Fruit fly (Drosophila melanogaster) whole organism, embryonic: ENCODE data around the gene CG1764.
A peak's percentile ranks its signal among the peaks of the same experiment; 100 is the strongest.

Source experiments
- Abd-B ChIP-seq: fragments of 200-800 bp; sonication (Bioruptor generic); optimal IDR thresholded peaks from 2 replicates; lab custom pipeline; 2018; ENCODE audit warnings: missing biosample characterization, mild to moderate bottlenecking, missing genetic modification characterization, moderate library complexity
- CG10565 ChIP-seq: fragments of 200-800 bp; sonication (Bioruptor generic); optimal IDR thresholded peaks from 3 replicates; lab custom pipeline; 2016; ENCODE audit warnings: missing biosample characterization, mild to moderate bottlenecking, missing genetic modification characterization
- CG10979 ChIP-seq: fragments of 200-800 bp; sonication (Bioruptor generic); optimal IDR thresholded peaks from 2 replicates; lab custom pipeline; 2018; ENCODE audit warnings: missing biosample characterization, mild to moderate bottlenecking, missing genetic modification characterization, moderate library complexity
- CG12104 ChIP-seq: fragments of 200-800 bp; sonication (Bioruptor generic); optimal IDR thresholded peaks from 3 replicates; lab custom pipeline; 2016; ENCODE audit warnings: missing biosample characterization, missing genetic modification characterization
- CG12391 ChIP-seq: fragments of 200-800 bp; sonication (Bioruptor generic); optimal IDR thresholded peaks from 3 replicates; lab custom pipeline; 2018; ENCODE audit warnings: missing biosample characterization, mild to moderate bottlenecking, missing genetic modification characterization, moderate library complexity
- CG12942 ChIP-seq: fragments of 200-800 bp; sonication (Bioruptor generic); optimal IDR thresholded peaks from 3 replicates; lab custom pipeline; 2016; ENCODE audit warnings: missing biosample characterization, missing genetic modification characterization
- CG13287 ChIP-seq: fragments of 200-800 bp; sonication (Bioruptor generic); IDR thresholded peaks from 2 replicates; pipeline ENCODE4 v1.3.6; 2022; ENCODE audit warnings: missing biosample characterization, missing genetic modification characterization; ENCODE audit not compliant: partially characterized antibody
- CG14441 ChIP-seq: fragments of 200-800 bp; sonication (Bioruptor generic); IDR thresholded peaks from 2 replicates; pipeline ENCODE4 v1.3.6; 2022; ENCODE audit warnings: missing biosample characterization, missing genetic modification characterization
- CG14965 ChIP-seq: fragments of 200-800 bp; sonication (Bioruptor generic); optimal IDR thresholded peaks from 2 replicates; lab custom pipeline; 2016; ENCODE audit warnings: missing biosample characterization, missing genetic modification characterization, borderline replicate concordance
- CG15073 ChIP-seq: fragments of 200-800 bp; sonication (Bioruptor generic); optimal IDR thresholded peaks from 2 replicates; lab custom pipeline; 2016; ENCODE audit warnings: missing biosample characterization, missing genetic modification characterization
- CG1529 ChIP-seq: fragments of 200-800 bp; sonication (Bioruptor generic); optimal IDR thresholded peaks from 3 replicates; lab custom pipeline; 2018; ENCODE audit warnings: missing biosample characterization, missing genetic modification characterization
- CG16863 ChIP-seq: fragments of 200-800 bp; sonication (Bioruptor generic); optimal IDR thresholded peaks from 3 replicates; lab custom pipeline; 2016; ENCODE audit warnings: missing biosample characterization, missing genetic modification characterization
- CG2875 ChIP-seq: fragments of 200-800 bp; sonication (Bioruptor generic); optimal IDR thresholded peaks from 2 replicates; lab custom pipeline; 2017; ENCODE audit warnings: missing biosample characterization, mild to moderate bottlenecking, missing genetic modification characterization, missing genetic modification reagents
- CG31224 ChIP-seq: fragments of 200-800 bp; sonication (Bioruptor generic); IDR thresholded peaks from 2 replicates; pipeline ENCODE4 v1.3.6; 2022; ENCODE audit warnings: missing biosample characterization, missing genetic modification characterization
- CG3838 ChIP-seq: fragments of 200-800 bp; sonication (Bioruptor generic); optimal IDR thresholded peaks from 3 replicates; lab custom pipeline; 2016; ENCODE audit warnings: missing biosample characterization, missing genetic modification characterization
- CG4282 ChIP-seq: fragments of 200-800 bp; sonication (Bioruptor generic); optimal IDR thresholded peaks from 2 replicates; lab custom pipeline; 2016; ENCODE audit warnings: missing biosample characterization, missing genetic modification characterization
- CG43689 ChIP-seq: fragments of 200-800 bp; sonication (Bioruptor generic); IDR thresholded peaks from 2 replicates; pipeline ENCODE4 v1.3.6; 2022; ENCODE audit warnings: missing biosample characterization, missing genetic modification characterization
- CG4617 ChIP-seq: fragments of 200-800 bp; sonication (Bioruptor generic); optimal IDR thresholded peaks from 3 replicates; lab custom pipeline; 2016; ENCODE audit warnings: missing biosample characterization, missing genetic modification characterization, borderline replicate concordance
- CG4730 ChIP-seq: fragments of 200-800 bp; sonication (Bioruptor generic); IDR thresholded peaks from 2 replicates; pipeline ENCODE4 v1.3.6; 2022; ENCODE audit warnings: missing biosample characterization, missing genetic modification characterization
- CG7357 ChIP-seq: fragments of 200-800 bp; sonication (Bioruptor generic); IDR thresholded peaks from 3 replicates; pipeline ENCODE4 v1.3.6; 2022; ENCODE audit warnings: missing biosample characterization, missing genetic modification characterization
- CG7963 ChIP-seq: fragments of 200-800 bp; sonication (Bioruptor generic); IDR thresholded peaks from 3 replicates; pipeline ENCODE4 v1.3.6; 2022; ENCODE audit warnings: missing biosample characterization, missing genetic modification characterization; ENCODE audit not compliant: partially characterized antibody
- CG8281 ChIP-seq: fragments of 200-800 bp; sonication (Bioruptor generic); optimal IDR thresholded peaks from 2 replicates; lab custom pipeline; 2018; ENCODE audit warnings: missing biosample characterization, mild to moderate bottlenecking, missing genetic modification characterization, moderate library complexity
- CG8478 ChIP-seq: fragments of >200 bp; optimal IDR thresholded peaks from 2 replicates; lab custom pipeline; 2018
- CG9215 ChIP-seq: fragments of 200-800 bp; sonication (Bioruptor generic); IDR thresholded peaks from 2 replicates; pipeline ENCODE4 v1.3.6; 2022; ENCODE audit warnings: missing biosample characterization, missing genetic modification characterization
- CG9727 ChIP-seq: fragments of 200-800 bp; sonication (Bioruptor generic); optimal IDR thresholded peaks from 3 replicates; lab custom pipeline; 2017; ENCODE audit warnings: missing biosample characterization, mild to moderate bottlenecking, missing genetic modification characterization
- CHES-1-like ChIP-seq: fragments of 200-800 bp; sonication (Bioruptor generic); optimal IDR thresholded peaks from 2 replicates; lab custom pipeline; 2016; ENCODE audit warnings: missing biosample characterization, missing genetic modification characterization
- Dbx ChIP-seq: fragments of 200-800 bp; sonication (Bioruptor generic); IDR thresholded peaks from 3 replicates; pipeline ENCODE4 v1.3.6; 2022; ENCODE audit warnings: missing biosample characterization, missing genetic modification characterization
- Dfd ChIP-seq, 2 experiments: fragments of >200 bp; optimal IDR thresholded peaks; 2 replicates each; lab custom pipeline; 2017; ENCODE audit warnings: missing biosample characterization in 2 of 2, missing genetic modification characterization in 2 of 2
- Dip3 ChIP-seq: fragments of 200-800 bp; sonication (Bioruptor generic); optimal IDR thresholded peaks from 3 replicates; lab custom pipeline; 2016; ENCODE audit warnings: missing biosample characterization, missing genetic modification characterization
- Fer3 ChIP-seq: fragments of 200-800 bp; sonication (Bioruptor generic); optimal IDR thresholded peaks from 2 replicates; lab custom pipeline; 2018; ENCODE audit warnings: missing biosample characterization, mild to moderate bottlenecking, missing genetic modification characterization, moderate library complexity
- Jarid2 ChIP-seq: fragments of 200-800 bp; sonication (Bioruptor generic); optimal IDR thresholded peaks from 3 replicates; lab custom pipeline; 2017; ENCODE audit warnings: mild to moderate bottlenecking, missing biosample characterization, missing genetic modification reagents, missing genetic modification characterization
- Mrtf ChIP-seq: fragments of 200-800 bp; sonication (Bioruptor generic); IDR thresholded peaks from 3 replicates; pipeline ENCODE4 v1.3.6; 2022; ENCODE audit warnings: missing biosample characterization, missing genetic modification characterization
- PHDP ChIP-seq: fragments of 200-800 bp; sonication (Bioruptor generic); optimal IDR thresholded peaks from 3 replicates; lab custom pipeline; 2018; ENCODE audit warnings: missing biosample characterization, mild to moderate bottlenecking, missing genetic modification characterization, moderate library complexity
- Pdp1 ChIP-seq, 2 experiments: fragments of 200-800 bp; sonication (Bioruptor generic); optimal IDR thresholded peaks; 3 replicates each; lab custom pipeline; 2016; ENCODE audit warnings: missing biosample characterization in 2 of 2, missing genetic modification characterization in 2 of 2, mild to moderate bottlenecking in 1 of 2, moderate library complexity in 1 of 2
- Vsx1 ChIP-seq: fragments of 200-800 bp; sonication (Bioruptor generic); optimal IDR thresholded peaks from 2 replicates; lab custom pipeline; 2017; ENCODE audit warnings: missing biosample characterization, mild to moderate bottlenecking, missing genetic modification characterization, missing genetic modification reagents
- YL-1 ChIP-seq: fragments of 200-800 bp; sonication (Bioruptor generic); optimal IDR thresholded peaks from 3 replicates; lab custom pipeline; 2017; ENCODE audit warnings: missing biosample characterization, mild to moderate bottlenecking, missing genetic modification characterization
- bab2 ChIP-seq: fragments of 200-800 bp; sonication (Bioruptor generic); optimal IDR thresholded peaks from 2 replicates; lab custom pipeline; 2016; ENCODE audit warnings: missing biosample characterization, missing genetic modification characterization
- cato ChIP-seq: fragments of 200-800 bp; sonication (Bioruptor generic); optimal IDR thresholded peaks from 2 replicates; lab custom pipeline; 2016; ENCODE audit warnings: missing biosample characterization, missing genetic modification characterization, borderline replicate concordance
- crc ChIP-seq: fragments of 200-800 bp; sonication (Bioruptor generic); optimal IDR thresholded peaks from 2 replicates; lab custom pipeline; 2016; ENCODE audit warnings: missing biosample characterization, missing genetic modification characterization
- dimm ChIP-seq: fragments of 200-800 bp; sonication (Bioruptor generic); IDR thresholded peaks from 2 replicates; pipeline ENCODE4 v1.3.6; 2022; ENCODE audit warnings: missing biosample characterization, missing genetic modification characterization
- en ChIP-seq: fragments of 200-800 bp; sonication (Bioruptor generic); optimal IDR thresholded peaks from 2 replicates; lab custom pipeline; 2016; ENCODE audit warnings: missing biosample characterization, missing genetic modification characterization
- exex ChIP-seq: fragments of 200-800 bp; sonication (Bioruptor generic); optimal IDR thresholded peaks from 4 replicates; lab custom pipeline; 2018; ENCODE audit warnings: missing biosample characterization, mild to moderate bottlenecking, missing genetic modification characterization, moderate library complexity
- fd64A ChIP-seq: fragments of 200-800 bp; sonication (Bioruptor generic); optimal IDR thresholded peaks from 3 replicates; lab custom pipeline; 2018; ENCODE audit warnings: missing biosample characterization, mild to moderate bottlenecking, missing genetic modification characterization
- gcm ChIP-seq: fragments of 200-800 bp; sonication (Bioruptor generic); optimal IDR thresholded peaks from 2 replicates; lab custom pipeline; 2019; ENCODE audit warnings: missing biosample characterization, mild to moderate bottlenecking, missing genetic modification characterization, moderate library complexity
- lola ChIP-seq, 3 experiments: fragments of >200 bp in 2 of 3; fragments of 200-800 bp in 1 of 3; sonication (Bioruptor generic) in 1 of 3; optimal IDR thresholded peaks; 2 replicates each; lab custom pipeline; 2017 to 2019; ENCODE audit warnings: missing biosample characterization in 3 of 3, missing genetic modification characterization in 3 of 3, mild to moderate bottlenecking in 1 of 3, moderate library complexity in 1 of 3
- nerfin-2 ChIP-seq: fragments of 200-800 bp; sonication (Bioruptor generic); IDR thresholded peaks from 2 replicates; pipeline ENCODE4 v1.3.6; 2022; ENCODE audit warnings: missing biosample characterization, missing genetic modification characterization; ENCODE audit not compliant: partially characterized antibody
- nom ChIP-seq: fragments of 200-800 bp; sonication (Bioruptor generic); optimal IDR thresholded peaks from 2 replicates; lab custom pipeline; 2017; ENCODE audit warnings: missing biosample characterization, missing genetic modification characterization, mild to moderate bottlenecking, moderate library complexity, missing genetic modification reagents
- psq ChIP-seq: fragments of 200-800 bp; sonication (Bioruptor generic); optimal IDR thresholded peaks from 2 replicates; lab custom pipeline; 2017; ENCODE audit warnings: missing biosample characterization, missing genetic modification characterization
- sim ChIP-seq: fragments of 200-800 bp; sonication (Bioruptor generic); IDR thresholded peaks from 2 replicates; pipeline ENCODE4 v1.3.6; 2022; ENCODE audit warnings: missing biosample characterization, missing genetic modification characterization
- tna ChIP-seq: fragments of 200-800 bp; sonication (Bioruptor generic); IDR thresholded peaks from 2 replicates; pipeline ENCODE4 v1.3.6; 2022; ENCODE audit warnings: missing biosample characterization, missing genetic modification characterization; ENCODE audit not compliant: partially characterized antibody
- usp ChIP-seq: fragments of >200 bp; optimal IDR thresholded peaks from 2 replicates; lab custom pipeline; 2017; ENCODE audit warnings: missing biosample characterization, missing genetic modification characterization

The CG1764 gene

DNA sequence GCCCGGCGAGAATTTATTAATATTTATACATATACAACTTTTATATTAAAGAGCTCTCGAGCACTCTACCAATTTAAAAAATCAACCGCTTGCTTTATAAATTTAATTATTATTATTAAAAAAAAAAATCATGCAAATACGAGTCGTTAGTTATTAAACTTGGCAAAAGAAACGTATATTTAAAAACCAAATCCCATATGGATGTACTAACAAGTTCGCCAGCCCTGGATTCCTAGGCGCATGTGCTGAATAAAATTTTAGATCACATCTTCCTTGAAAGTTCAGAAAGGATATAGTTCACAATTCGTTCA lies 43.5 kb downstream of the CG1764 start, which contains the start of gene comt (continued):
- TF ChIP-seq CG43689: no peak
- TF ChIP-seq sim (GFP tag; lab: Robert Waterston, UW): 0 out of 2 replicates have a peak, but pooled peaks have one; percentile 21
- TF ChIP-seq CG14965: no peak
- TF ChIP-seq en (GFP tag; lab: Kevin White, UChicago): no peak
- no peak for TF ChIP-seq psq (GFP tag; lab: Kevin White, UChicago)
- TF ChIP-seq CG4730 (GFP tag; lab: Robert Waterston, UW): no peak
- no peak for TF ChIP-seq Jarid2 (GFP tag; lab: Kevin White, UChicago)
- TF ChIP-seq CG9215 (GFP tag; lab: Robert Waterston, UW): no peak
- TF ChIP-seq CG10565 (GFP tag; lab: Kevin White, UChicago): no peak
- no peak for TF ChIP-seq Dfd (GFP tag; optimal IDR thresholded peaks at IDR 0.05; lab: Kevin White, UChicago)
- TF ChIP-seq CHES-1-like (GFP tag; lab: Kevin White, UChicago): no peak
- TF ChIP-seq CG3838 (GFP tag; lab: Kevin White, UChicago): no peak
- TF ChIP-seq CG8478 (lab: Kevin White, UChicago): no peak
- TF ChIP-seq cato (GFP tag; lab: Kevin White, UChicago): peak; percentile 14
- TF ChIP-seq CG8281 (tag; lab: Kevin White, UChicago): peak; percentile 1
- peak; percentile 51 for TF ChIP-seq CG12104 (GFP tag; lab: Kevin White, UChicago)
- peak; percentile 32; the same call in 1 of the 2 replicates for TF ChIP-seq CG31224 (GFP tag; lab: Robert Waterston, UW)
- TF ChIP-seq gcm: peak; percentile 60
- no peak for TF ChIP-seq CG4282 (GFP tag; lab: Kevin White, UChicago)
- TF ChIP-seq Dbx (GFP tag; lab: Robert Waterston, UW): 0 out of 3 replicates have a peak, but pooled peaks have one; percentile 59
- TF ChIP-seq YL-1 (GFP tag; lab: Kevin White, UChicago): no peak
- no peak for TF ChIP-seq tna (GFP tag; lab: Robert Waterston, UW)
- TF ChIP-seq nerfin-2 (GFP tag; lab: Robert Waterston, UW): no peak
- no peak for TF ChIP-seq Vsx1
- no peak for TF ChIP-seq CG7963
- TF ChIP-seq exex (tag; lab: Kevin White, UChicago): no peak
- no peak for TF ChIP-seq CG16863 (GFP tag; lab: Kevin White, UChicago)
- no peak for TF ChIP-seq usp (GFP tag; lab: Kevin White, UChicago)
- peak; percentile 26 for TF ChIP-seq CG2875 (GFP tag; lab: Kevin White, UChicago)
- TF ChIP-seq CG14441 (GFP tag; lab: Robert Waterston, UW): peak; percentile 48; the same call in 1 of the 2 replicates
- TF ChIP-seq CG7357 (GFP tag; lab: Robert Waterston, UW): no peak
- no peak for TF ChIP-seq crc (GFP tag; lab: Kevin White, UChicago)
- no peak for TF ChIP-seq fd64A (GFP tag; lab: Kevin White, UChicago)
- TF ChIP-seq Dip3 (GFP tag; lab: Kevin White, UChicago): no peak
- TF ChIP-seq lola (GFP tag; optimal IDR thresholded peaks at IDR 0.05; lab: Kevin White, UChicago): peak in 1 of 3 experiments; percentile 69
- peak; percentile 66 for TF ChIP-seq CG10979
- no peak for TF ChIP-seq Mrtf (GFP tag; lab: Robert Waterston, UW)
- no peak for TF ChIP-seq CG12942 (GFP tag; lab: Kevin White, UChicago)
- TF ChIP-seq nom (GFP tag; lab: Kevin White, UChicago): peak; percentile 22
- TF ChIP-seq CG15073 (GFP tag; lab: Kevin White, UChicago): no peak
- peak; percentile 87 for TF ChIP-seq CG12391
- no peak for TF ChIP-seq CG1529 (GFP tag; lab: Kevin White, UChicago)
- no peak for TF ChIP-seq CG4617 (GFP tag; lab: Kevin White, UChicago)
- TF ChIP-seq dimm (GFP tag; lab: Robert Waterston, UW): no peak
- peak; percentile 74 for TF ChIP-seq CG9727 (GFP tag; lab: Kevin White, UChicago)
- TF ChIP-seq Fer3 (tag; lab: Kevin White, UChicago): peak; percentile 55
- no peak for TF ChIP-seq CG13287 (GFP tag; lab: Robert Waterston, UW)
- TF ChIP-seq PHDP (tag; lab: Kevin White, UChicago): peak; percentile 72
- peak; percentile 28 for TF ChIP-seq Abd-B (GFP tag; lab: Kevin White, UChicago)
- no peak for TF ChIP-seq Pdp1 (GFP tag; optimal IDR thresholded peaks at IDR 0.05; lab: Kevin White, UChicago)
- TF ChIP-seq bab2 (GFP tag; lab: Kevin White, UChicago): no peak
